In the genomic region with DNA sequence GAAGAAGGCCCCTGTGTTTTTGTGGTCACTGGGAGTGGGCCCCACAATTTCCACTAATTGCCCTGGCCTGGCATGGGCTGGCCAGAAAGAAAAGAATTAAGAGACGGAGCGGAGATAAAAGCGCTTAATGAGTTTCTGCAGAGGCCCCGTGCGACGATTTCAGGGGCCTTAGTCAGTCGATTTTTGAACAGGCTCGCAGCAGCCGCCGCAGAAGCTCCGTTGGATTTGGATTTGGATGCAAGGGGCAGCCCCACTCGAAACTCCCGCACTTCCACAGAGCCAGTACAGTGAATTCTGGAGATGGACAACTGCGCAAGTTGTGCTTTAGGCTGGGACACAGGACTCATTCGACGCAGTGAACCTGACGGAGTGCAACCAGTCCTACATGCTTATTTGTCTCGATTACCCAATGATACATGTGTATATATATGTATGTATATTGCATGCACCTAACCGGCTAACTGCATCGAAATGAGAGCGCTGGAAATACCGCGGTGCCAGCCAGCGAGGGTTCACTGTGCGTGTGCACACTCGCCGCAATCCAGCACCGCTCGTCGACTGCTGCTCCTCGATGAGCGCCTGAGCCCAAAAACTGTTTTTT, we compare ENCODE assay signal across 5 fruit fly cellular contexts.
TF ChIP-seq lines count a peak whose summit lies in the region.

No protein-coding gene starts in this region.

TF ChIP-seq in whole organism, adult, 20 proteins besides CTCF, POLR2A, EP300 and RAD21 (continued from another document):
- TF ChIP-seq toe (GFP tag; optimal IDR thresholded peaks at IDR 0.05; lab: Kevin White, UChicago) (peak; percentile 19), CG7101 (tag; optimal IDR thresholded peaks at IDR 0.05; lab: Kevin White, UChicago) (peak; percentile 34)

TF ChIP-seq in whole organism, embryonic, 481 proteins besides CTCF, POLR2A, EP300 and RAD21 (continued from another document and continues in another):
- TF ChIP-seq CG3995 (GFP tag; optimal IDR thresholded peaks at IDR 0.05; lab: Kevin White, UChicago): no peak
- no peak for TF ChIP-seq luna (GFP tag; optimal IDR thresholded peaks at IDR 0.05; lab: Kevin White, UChicago)
- peak; percentile 71 for TF ChIP-seq bcd (GFP tag; optimal IDR thresholded peaks at IDR 0.05; lab: Kevin White, UChicago)
- TF ChIP-seq stc (GFP tag; IDR thresholded peaks at IDR 0.05; lab: Robert Waterston, UW): peak; percentile 29; the same call in 1 of the 2 replicates
- TF ChIP-seq Stat92E (GFP tag; optimal IDR thresholded peaks at IDR 0.05; lab: Kevin White, UChicago): no peak
- peak; percentile 53 for TF ChIP-seq Dip3 (GFP tag; optimal IDR thresholded peaks at IDR 0.05; lab: Kevin White, UChicago)
- TF ChIP-seq Dref (GFP tag; IDR thresholded peaks at IDR 0.05; lab: Robert Waterston, UW): no peak
- peak; percentile 26 for TF ChIP-seq Myb (GFP tag; optimal IDR thresholded peaks at IDR 0.05; lab: Kevin White, UChicago)
- no peak for TF ChIP-seq p53 (GFP tag; optimal IDR thresholded peaks at IDR 0.05; lab: Kevin White, UChicago)
- TF ChIP-seq so (GFP tag; IDR thresholded peaks at IDR 0.05; lab: Robert Waterston, UW): 0 out of 3 replicates have a peak, but pooled peaks have one; percentile 36
- no peak for TF ChIP-seq Kr (GFP tag; optimal IDR thresholded peaks at IDR 0.05; lab: Kevin White, UChicago)
- TF ChIP-seq CG6175 (GFP tag; IDR thresholded peaks at IDR 0.05; lab: Robert Waterston, UW): no peak
- TF ChIP-seq CG17328 (GFP tag; IDR thresholded peaks at IDR 0.05; lab: Robert Waterston, UW): peak; percentile 50; the same call in 1 of the 2 replicates
- TF ChIP-seq CG1529 (GFP tag; optimal IDR thresholded peaks at IDR 0.05; lab: Kevin White, UChicago): peak; percentile 28
- peak; percentile 26; the same call in 1 of the 2 replicates for TF ChIP-seq ham (GFP tag; IDR thresholded peaks at IDR 0.05; lab: Robert Waterston, UW)
- TF ChIP-seq CG8388 (GFP tag; optimal IDR thresholded peaks at IDR 0.05; lab: Kevin White, UChicago): peak; percentile 29
- no peak for TF ChIP-seq chinmo (GFP tag; IDR thresholded peaks at IDR 0.05; lab: Robert Waterston, UW; ENCODE audit: partially characterized antibody)
- TF ChIP-seq ac (GFP tag; optimal IDR thresholded peaks at IDR 0.05; lab: Kevin White, UChicago): no peak
- peak; percentile 32; the same call in 1 of the 2 replicates for TF ChIP-seq gt (GFP tag; IDR thresholded peaks at IDR 0.05; lab: Robert Waterston, UW)
- TF ChIP-seq inv (GFP tag; IDR thresholded peaks at IDR 0.05; lab: Robert Waterston, UW; ENCODE audit: partially characterized antibody): no peak
- TF ChIP-seq CG3847 (GFP tag; IDR thresholded peaks at IDR 0.05; lab: Robert Waterston, UW): peak; percentile 50
- TF ChIP-seq pros (GFP tag; optimal IDR thresholded peaks at IDR 0.05; lab: Kevin White, UChicago): no peak
- peak; percentile 41 for TF ChIP-seq CG15011 (GFP tag; optimal IDR thresholded peaks at IDR 0.05; lab: Kevin White, UChicago)
- peak; percentile 76; the same call in 2 of the 3 replicates for TF ChIP-seq zfh1 (GFP tag; IDR thresholded peaks at IDR 0.05; lab: Robert Waterston, UW)
- no peak for TF ChIP-seq Vsx1 (GFP tag; optimal IDR thresholded peaks at IDR 0.05; lab: Kevin White, UChicago)
- TF ChIP-seq maf-S (GFP tag; optimal IDR thresholded peaks at IDR 0.05; lab: Kevin White, UChicago): peak; percentile 30
- TF ChIP-seq Med (GFP tag; lab: Kevin White, UChicago): peak; percentile 91
- TF ChIP-seq Chrac-16 (GFP tag; optimal IDR thresholded peaks at IDR 0.05; lab: Kevin White, UChicago): peak; percentile 75
- TF ChIP-seq Drgx (GFP tag; IDR thresholded peaks at IDR 0.05; lab: Robert Waterston, UW): peak; percentile 72
- no peak for TF ChIP-seq kah (GFP tag; optimal IDR thresholded peaks at IDR 0.05; lab: Kevin White, UChicago)

TF ChIP-seq in whole organism, prepupa, 60 proteins besides CTCF, POLR2A, EP300 and RAD21 (continued from another document and continues in another):
- TF ChIP-seq fkh (GFP tag; optimal IDR thresholded peaks at IDR 0.05; lab: Kevin White, UChicago) (no peak), Ets96B (tag; optimal IDR thresholded peaks at IDR 0.05; lab: Kevin White, UChicago) (peak; percentile 69), CG9139 (GFP tag; optimal IDR thresholded peaks at IDR 0.05; lab: Kevin White, UChicago) (peak; percentile 47), CG7368 (GFP tag; optimal IDR thresholded peaks at IDR 0.05; lab: Kevin White, UChicago) (peak; percentile 76), esn (GFP tag; optimal IDR thresholded peaks at IDR 0.05; lab: Kevin White, UChicago) (peak; percentile 90), CG11294 (GFP tag; IDR thresholded peaks at IDR 0.05; lab: Robert Waterston, UW) (peak; percentile 66; the same call in 1 of the 2 replicates), CG6163 (GFP tag; IDR thresholded peaks at IDR 0.05; lab: Robert Waterston, UW) (peak; percentile 82), fd59A (GFP tag; optimal IDR thresholded peaks at IDR 0.05; lab: Kevin White, UChicago) (peak; percentile 80), spab (GFP tag; optimal IDR thresholded peaks at IDR 0.05; lab: Kevin White, UChicago) (peak; percentile 66), Sox15 (GFP tag; optimal IDR thresholded peaks at IDR 0.05; lab: Kevin White, UChicago) (peak; percentile 84), cyc (GFP tag; optimal IDR thresholded peaks at IDR 0.05; lab: Kevin White, UChicago) (peak; percentile 90), Sox14 (GFP tag; optimal IDR thresholded peaks at IDR 0.05; lab: Kevin White, UChicago) (peak; percentile 86), lz (GFP tag; optimal IDR thresholded peaks at IDR 0.05; lab: Kevin White, UChicago) (peak; percentile 90), CG6276 (GFP tag; optimal IDR thresholded peaks at IDR 0.05; lab: Kevin White, UChicago) (peak; percentile 43), Hr38 (GFP tag; optimal IDR thresholded peaks at IDR 0.05; lab: Kevin White, UChicago) (no peak), Blimp-1 (GFP tag; optimal IDR thresholded peaks at IDR 0.05; lab: Kevin White, UChicago) (no peak), CG8319 (GFP tag; optimal IDR thresholded peaks at IDR 0.05; lab: Kevin White, UChicago) (peak; percentile 66), Eip75B (GFP tag; optimal IDR thresholded peaks at IDR 0.05; lab: Kevin White, UChicago) (peak; percentile 85), eg (GFP tag; IDR thresholded peaks at IDR 0.05; lab: Robert Waterston, UW) (peak; percentile 79), CG34406 (GFP tag; optimal IDR thresholded peaks at IDR 0.05; lab: Kevin White, UChicago) (peak; percentile 64), Met (GFP tag; optimal IDR thresholded peaks at IDR 0.05; lab: Kevin White, UChicago) (peak; percentile 86), CG11762 (GFP tag; optimal IDR thresholded peaks at IDR 0.05; lab: Kevin White, UChicago; ENCODE audit: insufficient read depth) (peak; percentile 73), salr (GFP tag; optimal IDR thresholded peaks at IDR 0.05; lab: Kevin White, UChicago) (peak; percentile 48 to 63), svp (GFP tag; lab: Kevin White, UChicago) (peak; percentile 95), OdsH (GFP tag; optimal IDR thresholded peaks at IDR 0.05; lab: Kevin White, UChicago) (peak; percentile 83), net (GFP tag; optimal IDR thresholded peaks at IDR 0.05; lab: Kevin White, UChicago) (peak; percentile 61), acj6 (GFP tag; optimal IDR thresholded peaks at IDR 0.05; lab: Kevin White, UChicago) (peak; percentile 84), CG8119 (GFP tag; IDR thresholded peaks at IDR 0.05; lab: Robert Waterston, UW) (peak; percentile 66), CG8632 (GFP tag; optimal IDR thresholded peaks at IDR 0.05; lab: Kevin White, UChicago) (peak; percentile 78), CG3032 (tag; optimal IDR thresholded peaks at IDR 0.05; lab: Kevin White, UChicago) (peak; percentile 77), Hr39 (GFP tag; optimal IDR thresholded peaks at IDR 0.05; lab: Kevin White, UChicago) (peak; percentile 90)

TF ChIP-seq in whole organism, pupa, 21 proteins besides CTCF, POLR2A, EP300 and RAD21 (continued from another document):
- peak; percentile 63 for TF ChIP-seq CG32121 (GFP tag; IDR thresholded peaks at IDR 0.05; lab: Robert Waterston, UW)
- peak; percentile 85 for TF ChIP-seq Pif1A (GFP tag; optimal IDR thresholded peaks at IDR 0.05; lab: Kevin White, UChicago)

TF ChIP-seq in whole organism, wandering third instar larva, 38 proteins besides CTCF, POLR2A, EP300 and RAD21 (continued from another document):
- no peak for TF ChIP-seq Mio (GFP tag; optimal IDR thresholded peaks at IDR 0.05; lab: Kevin White, UChicago)
- peak; percentile 85 for TF ChIP-seq br (GFP tag; optimal IDR thresholded peaks at IDR 0.05; lab: Kevin White, UChicago)
- TF ChIP-seq dmrt93B (GFP tag; optimal IDR thresholded peaks at IDR 0.05; lab: Kevin White, UChicago): peak; percentile 79
- no peak for TF ChIP-seq Hr83 (GFP tag; optimal IDR thresholded peaks at IDR 0.05; lab: Kevin White, UChicago; ENCODE audit: poor library complexity, severe bottlenecking)
- peak; percentile 18 for TF ChIP-seq Jra (GFP tag; optimal IDR thresholded peaks at IDR 0.05; lab: Kevin White, UChicago)
- peak; percentile 62 for TF ChIP-seq Sp1 (GFP tag; optimal IDR thresholded peaks at IDR 0.05; lab: Kevin White, UChicago)
- no peak for TF ChIP-seq GATAd (GFP tag; optimal IDR thresholded peaks at IDR 0.05; lab: Kevin White, UChicago)
- TF ChIP-seq Dfd (GFP tag; optimal IDR thresholded peaks at IDR 0.05; lab: Kevin White, UChicago): no peak
- TF ChIP-seq Hnf4 (GFP tag; optimal IDR thresholded peaks at IDR 0.05; lab: Kevin White, UChicago): no peak
- no peak for TF ChIP-seq tai (GFP tag; optimal IDR thresholded peaks at IDR 0.05; lab: Kevin White, UChicago)
- no peak for TF ChIP-seq CrebA (GFP tag; optimal IDR thresholded peaks at IDR 0.05; lab: Kevin White, UChicago; ENCODE audit: borderline replicate concordance)
- TF ChIP-seq dsf (GFP tag; optimal IDR thresholded peaks at IDR 0.05; lab: Kevin White, UChicago; ENCODE audit: borderline replicate concordance): no peak
- TF ChIP-seq brk (GFP tag; optimal IDR thresholded peaks at IDR 0.05; lab: Kevin White, UChicago): no peak
- peak; percentile 55 for TF ChIP-seq CG32264 (GFP tag; optimal IDR thresholded peaks at IDR 0.05; lab: Kevin White, UChicago)
- TF ChIP-seq usp (GFP tag; optimal IDR thresholded peaks at IDR 0.05; lab: Kevin White, UChicago): no peak
- peak; percentile 74 for TF ChIP-seq psq (GFP tag; optimal IDR thresholded peaks at IDR 0.05; lab: Kevin White, UChicago)
- TF ChIP-seq fru (GFP tag; optimal IDR thresholded peaks at IDR 0.05; lab: Kevin White, UChicago): peak; percentile 86
- no peak for TF ChIP-seq pan (optimal IDR thresholded peaks at IDR 0.05; lab: Kevin White, UChicago)
- no peak for TF ChIP-seq Abd-B (GFP tag; optimal IDR thresholded peaks at IDR 0.05; lab: Kevin White, UChicago)
